Fruit fly (Drosophila melanogaster) whole organism, embryonic: ENCODE data around the gene CG2145.

Experiments
- Ada2b ChIP-seq: fragments of 200-800 bp; sonication (Bioruptor generic); IDR thresholded peaks from 2 replicates; pipeline ENCODE4 v1.3.6; 2022; ENCODE audit warnings: missing biosample characterization, missing genetic modification characterization
- Adf1 ChIP-seq: fragments of 200-800 bp; sonication (Bioruptor generic); IDR thresholded peaks from 2 replicates; pipeline ENCODE4 v1.3.6; 2022; ENCODE audit warnings: missing biosample characterization, missing genetic modification characterization
- B-H1 ChIP-seq: fragments of 200-800 bp; sonication (Bioruptor generic); IDR thresholded peaks from 3 replicates; pipeline ENCODE4 v1.3.6; 2022; ENCODE audit warnings: missing biosample characterization, missing genetic modification characterization
- CG10274 ChIP-seq: fragments of 200-800 bp; sonication (Bioruptor generic); optimal IDR thresholded peaks from 3 replicates; lab custom pipeline; 2017; ENCODE audit warnings: missing biosample characterization, mild to moderate bottlenecking, missing genetic modification characterization
- CG10462 ChIP-seq: fragments of 200-800 bp; sonication (Bioruptor generic); optimal IDR thresholded peaks from 2 replicates; lab custom pipeline; 2016; ENCODE audit warnings: missing biosample characterization, missing genetic modification characterization
- CG11093 ChIP-seq: fragments of 200-800 bp; sonication (Bioruptor generic); IDR thresholded peaks from 3 replicates; pipeline ENCODE4 v1.3.6; 2022; ENCODE audit warnings: missing biosample characterization, missing genetic modification characterization
- CG12299 ChIP-seq: fragments of 200-800 bp; sonication (Bioruptor generic); optimal IDR thresholded peaks from 2 replicates; lab custom pipeline; 2018; ENCODE audit warnings: missing biosample characterization, mild to moderate bottlenecking, missing genetic modification characterization
- CG12769 ChIP-seq: fragments of 200-800 bp; sonication (Bioruptor generic); optimal IDR thresholded peaks from 2 replicates; lab custom pipeline; 2019; ENCODE audit warnings: missing biosample characterization, mild to moderate bottlenecking, missing genetic modification characterization, moderate library complexity
- CG1602 ChIP-seq: fragments of 200-800 bp; sonication (Bioruptor generic); optimal IDR thresholded peaks from 3 replicates; lab custom pipeline; 2016; ENCODE audit warnings: missing biosample characterization, missing genetic modification characterization
- CG16813 ChIP-seq: fragments of 200-800 bp; sonication (Bioruptor generic); IDR thresholded peaks from 3 replicates; pipeline ENCODE4 v1.3.6; 2022; ENCODE audit warnings: missing biosample characterization, missing genetic modification characterization; ENCODE audit not compliant: partially characterized antibody
- CG17802 ChIP-seq: fragments of 200-800 bp; sonication (Bioruptor generic); optimal IDR thresholded peaks from 2 replicates; lab custom pipeline; 2018; ENCODE audit warnings: missing biosample characterization, mild to moderate bottlenecking, missing genetic modification characterization, moderate library complexity
- CG34224 ChIP-seq: fragments of 200-800 bp; sonication (Bioruptor generic); IDR thresholded peaks from 3 replicates; pipeline ENCODE4 v1.3.6; 2022; ENCODE audit warnings: missing biosample characterization, missing genetic modification characterization; ENCODE audit not compliant: partially characterized antibody
- CG34422 ChIP-seq: fragments of 200-800 bp; sonication (Bioruptor generic); IDR thresholded peaks from 3 replicates; pipeline ENCODE4 v1.3.6; 2022; ENCODE audit warnings: missing biosample characterization, missing genetic modification characterization
- CG3838 ChIP-seq: fragments of 200-800 bp; sonication (Bioruptor generic); optimal IDR thresholded peaks from 3 replicates; lab custom pipeline; 2016; ENCODE audit warnings: missing biosample characterization, missing genetic modification characterization
- CG4360 ChIP-seq: fragments of 200-800 bp; sonication (Bioruptor generic); IDR thresholded peaks from 2 replicates; pipeline ENCODE4 v1.3.6; 2022; ENCODE audit warnings: missing biosample characterization, missing genetic modification characterization
- CG6175 ChIP-seq: fragments of 200-800 bp; sonication (Bioruptor generic); IDR thresholded peaks from 3 replicates; pipeline ENCODE4 v1.3.6; 2022; ENCODE audit warnings: missing biosample characterization, missing genetic modification characterization
- CG6689 ChIP-seq: fragments of 200-800 bp; sonication (Bioruptor generic); IDR thresholded peaks from 2 replicates; pipeline ENCODE4 v1.3.6; 2022; ENCODE audit warnings: missing biosample characterization, missing genetic modification characterization
- CG7357 ChIP-seq: fragments of 200-800 bp; sonication (Bioruptor generic); IDR thresholded peaks from 3 replicates; pipeline ENCODE4 v1.3.6; 2022; ENCODE audit warnings: missing biosample characterization, missing genetic modification characterization
- CG8359 ChIP-seq: fragments of 200-800 bp; sonication (Bioruptor generic); optimal IDR thresholded peaks from 2 replicates; lab custom pipeline; 2017; ENCODE audit warnings: missing biosample characterization, mild to moderate bottlenecking, missing genetic modification characterization, borderline replicate concordance
- Deaf1 ChIP-seq: fragments of 200-800 bp; optimal IDR thresholded peaks from 3 replicates; lab custom pipeline; 2019; ENCODE audit warnings: missing biosample characterization, mild to moderate bottlenecking, missing genetic modification characterization, moderate library complexity
- E2f1 ChIP-seq: fragments of 200-800 bp; sonication (Bioruptor generic); IDR thresholded peaks from 2 replicates; pipeline ENCODE4 v1.3.6; 2022; ENCODE audit warnings: missing biosample characterization, missing genetic modification characterization
- Eip74EF ChIP-seq, 2 experiments: fragments of 200-800 bp in 1 of 2; fragments of >200 bp in 1 of 2; sonication (Bioruptor generic) in 1 of 2; optimal IDR thresholded peaks; 2 replicates each; lab custom pipeline; 2017 to 2019; ENCODE audit warnings: missing biosample characterization in 2 of 2, missing genetic modification characterization in 2 of 2, mild to moderate bottlenecking in 1 of 2, moderate library complexity in 1 of 2
- Fer2 ChIP-seq: fragments of 200-800 bp; sonication (Bioruptor generic); optimal IDR thresholded peaks from 2 replicates; lab custom pipeline; 2018; ENCODE audit warnings: missing biosample characterization, mild to moderate bottlenecking, missing genetic modification characterization, moderate library complexity
- NFAT ChIP-seq: fragments of 200-800 bp; sonication (Bioruptor generic); IDR thresholded peaks from 2 replicates; pipeline ENCODE4 v1.3.6; 2022; ENCODE audit warnings: missing biosample characterization, missing genetic modification characterization
- Rfx ChIP-seq: fragments of 200-800 bp; sonication (Bioruptor generic); IDR thresholded peaks from 2 replicates; pipeline ENCODE4 v1.3.6; 2022; ENCODE audit warnings: missing biosample characterization, missing genetic modification characterization
- Scr ChIP-seq: fragments of 200-800 bp; sonication (Bioruptor generic); IDR thresholded peaks from 2 replicates; pipeline ENCODE4 v1.3.6; 2022; ENCODE audit warnings: missing biosample characterization, missing genetic modification characterization; ENCODE audit not compliant: partially characterized antibody
- TFAM ChIP-seq: fragments of 200-800 bp; sonication (Bioruptor generic); optimal IDR thresholded peaks from 2 replicates; lab custom pipeline; 2017; ENCODE audit warnings: missing biosample characterization, missing genetic modification characterization, inconsistent platforms
- abd-A ChIP-seq: fragments of 200-800 bp; sonication (Bioruptor generic); optimal IDR thresholded peaks from 3 replicates; lab custom pipeline; 2019; ENCODE audit warnings: missing biosample characterization, mild to moderate bottlenecking, missing genetic modification characterization, moderate library complexity
- ash1 ChIP-seq: fragments of 200-800 bp; sonication (Bioruptor generic); optimal IDR thresholded peaks from 2 replicates; lab custom pipeline; 2018; ENCODE audit warnings: missing biosample characterization, mild to moderate bottlenecking, missing genetic modification characterization
- ato ChIP-seq: fragments of 200-800 bp; sonication (Bioruptor generic); IDR thresholded peaks from 2 replicates; pipeline ENCODE4 v1.3.6; 2022; ENCODE audit warnings: missing biosample characterization, missing genetic modification characterization; ENCODE audit not compliant: partially characterized antibody
- bowl ChIP-seq: fragments of 200-800 bp; sonication (Bioruptor generic); IDR thresholded peaks from 2 replicates; pipeline ENCODE4 v1.3.6; 2022; ENCODE audit warnings: missing biosample characterization, missing genetic modification characterization
- bsh ChIP-seq, 2 experiments: fragments of 200-800 bp; sonication (Bioruptor generic); optimal IDR thresholded peaks; 2 replicates each; lab custom pipeline; 2017 to 2018; ENCODE audit warnings: mild to moderate bottlenecking in 2 of 2, missing biosample characterization in 2 of 2, missing genetic modification characterization in 2 of 2, moderate library complexity in 1 of 2
- cg ChIP-seq: fragments of 200-800 bp; sonication (Bioruptor generic); optimal IDR thresholded peaks from 3 replicates; lab custom pipeline; 2019; ENCODE audit warnings: missing biosample characterization, mild to moderate bottlenecking, missing genetic modification characterization, moderate library complexity
- ci ChIP-seq: fragments of 200-800 bp; sonication (Bioruptor generic); IDR thresholded peaks from 3 replicates; pipeline ENCODE4 v1.3.6; 2022; ENCODE audit warnings: missing biosample characterization, missing genetic modification characterization
- crc ChIP-seq: fragments of 200-800 bp; sonication (Bioruptor generic); optimal IDR thresholded peaks from 2 replicates; lab custom pipeline; 2016; ENCODE audit warnings: missing biosample characterization, missing genetic modification characterization
- ems ChIP-seq: fragments of 200-800 bp; sonication (Bioruptor generic); optimal IDR thresholded peaks from 3 replicates; lab custom pipeline; 2016; ENCODE audit warnings: missing biosample characterization, missing genetic modification characterization
- gcm ChIP-seq: fragments of 200-800 bp; sonication (Bioruptor generic); optimal IDR thresholded peaks from 2 replicates; lab custom pipeline; 2019; ENCODE audit warnings: missing biosample characterization, mild to moderate bottlenecking, missing genetic modification characterization, moderate library complexity
- insv ChIP-seq, 2 experiments: fragments of 200-800 bp; sonication (Bioruptor generic); optimal IDR thresholded peaks; 3 replicates each; lab custom pipeline; 2016 to 2018; ENCODE audit warnings: missing biosample characterization in 2 of 2, missing genetic modification characterization in 2 of 2
- jumu ChIP-seq: fragments of 200-800 bp; sonication (Bioruptor generic); optimal IDR thresholded peaks from 3 replicates; lab custom pipeline; 2016; ENCODE audit warnings: missing biosample characterization, missing genetic modification characterization
- kay ChIP-seq: fragments of 200-800 bp; sonication (Bioruptor generic); optimal IDR thresholded peaks from 2 replicates; lab custom pipeline; 2016; ENCODE audit warnings: missing biosample characterization, missing genetic modification characterization
- mirr ChIP-seq: fragments of 200-800 bp; sonication (Bioruptor generic); optimal IDR thresholded peaks from 3 replicates; lab custom pipeline; 2018; ENCODE audit warnings: missing biosample characterization, mild to moderate bottlenecking, missing genetic modification characterization
- pb ChIP-seq: fragments of 200-800 bp; sonication (Bioruptor generic); optimal IDR thresholded peaks from 3 replicates; lab custom pipeline; 2016; ENCODE audit warnings: missing biosample characterization, missing genetic modification characterization
- prd ChIP-seq, 3 experiments: fragments of >200 bp in 2 of 3; fragments of 200-800 bp in 1 of 3; sonication (Bioruptor generic) in 1 of 3; optimal IDR thresholded peaks in 2 of 3; IDR thresholded peaks in 1 of 3; 2 replicates in 2 of 3; 3 replicates in 1 of 3; pipeline versions ENCODE4 v1.3.6 to Lab custom; 2017 to 2022; ENCODE audit warnings: missing biosample characterization in 1 of 3, missing genetic modification characterization in 1 of 3
- pros ChIP-seq: fragments of 200-800 bp; sonication (Bioruptor generic); optimal IDR thresholded peaks from 3 replicates; lab custom pipeline; 2019; ENCODE audit warnings: missing biosample characterization, mild to moderate bottlenecking, missing genetic modification characterization, moderate library complexity
- sc ChIP-seq, 3 experiments: fragments of >200 bp in 2 of 3; fragments of 200-800 bp in 1 of 3; sonication (Bioruptor generic) in 1 of 3; optimal IDR thresholded peaks; 2 replicates in 2 of 3; 3 replicates in 1 of 3; lab custom pipeline; 2017; ENCODE audit warnings: mild to moderate bottlenecking in 1 of 3, missing biosample characterization in 1 of 3, missing genetic modification characterization in 1 of 3, missing genetic modification reagents in 1 of 3
- scrt ChIP-seq: fragments of 200-800 bp; sonication (Bioruptor generic); optimal IDR thresholded peaks from 2 replicates; lab custom pipeline; 2018; ENCODE audit warnings: missing biosample characterization, mild to moderate bottlenecking, missing genetic modification characterization, moderate library complexity
- sna ChIP-seq: fragments of 200-800 bp; sonication (Bioruptor generic); IDR thresholded peaks from 2 replicates; pipeline ENCODE4 v1.3.6; 2022; ENCODE audit warnings: missing biosample characterization, missing genetic modification characterization; ENCODE audit not compliant: partially characterized antibody
- tup ChIP-seq: fragments of 200-800 bp; sonication (Bioruptor generic); optimal IDR thresholded peaks from 2 replicates; lab custom pipeline; 2016; ENCODE audit warnings: missing biosample characterization, mild to moderate bottlenecking, missing genetic modification characterization, moderate library complexity

CG2145 gene

dm6 chrX:10936599-10936998, 9.4 kb downstream of the CG2145 start (continued):
- TF ChIP-seq Ada2b: peak; percentile 86
- TF ChIP-seq CG34422 (GFP tag; lab: Robert Waterston, UW): peak; percentile 77
- peak; percentile 67 for TF ChIP-seq CG1602
- TF ChIP-seq crc (GFP tag; lab: Kevin White, UChicago): peak; percentile 72
- peak; percentile 85 for TF ChIP-seq CG6689 (GFP tag; lab: Robert Waterston, UW)
- TF ChIP-seq CG4360 (GFP tag; lab: Robert Waterston, UW): 0 out of 2 replicates have a peak, but pooled peaks have one; percentile 36
- peak; percentile 94 for TF ChIP-seq ci
- peak; percentile 66 for TF ChIP-seq mirr
- peak; percentile 82 for TF ChIP-seq kay
- TF ChIP-seq insv (GFP tag; optimal IDR thresholded peaks at IDR 0.05; lab: Kevin White, UChicago): peak in 1 of 2 experiments; percentile 17
- TF ChIP-seq jumu (GFP tag; lab: Kevin White, UChicago): peak; percentile 73
- no peak for TF ChIP-seq ash1 (GFP tag; lab: Kevin White, UChicago)
- peak in 1 of 2 experiments; percentile 89 for TF ChIP-seq bsh (GFP tag; optimal IDR thresholded peaks at IDR 0.05; lab: Kevin White, UChicago)
- no peak for TF ChIP-seq prd (optimal IDR thresholded peaks at IDR 0.05; lab: Kevin White, UChicago)
- peak; percentile 84 for TF ChIP-seq prd (GFP tag; IDR thresholded peaks at IDR 0.05; lab: Robert Waterston, UW)
- TF ChIP-seq pros (GFP tag; lab: Kevin White, UChicago): no peak
- peak; percentile 51 for TF ChIP-seq CG17802
- no peak for TF ChIP-seq CG16813
- peak; percentile 36 for TF ChIP-seq CG10274 (GFP tag; lab: Kevin White, UChicago)
- peak; percentile 26 for TF ChIP-seq tup (GFP tag; lab: Kevin White, UChicago)
- peak; percentile 77 for TF ChIP-seq scrt
- no peak for TF ChIP-seq sna (GFP tag; lab: Robert Waterston, UW)
- TF ChIP-seq CG10462 (GFP tag; lab: Kevin White, UChicago): peak; percentile 67
- TF ChIP-seq E2f1 (GFP tag; lab: Robert Waterston, UW): peak; percentile 81
- TF ChIP-seq Rfx (GFP tag; lab: Robert Waterston, UW): peak; percentile 88
- TF ChIP-seq abd-A (tag; lab: Kevin White, UChicago): peak; percentile 63
- no peak for TF ChIP-seq TFAM (GFP tag; lab: Kevin White, UChicago)
- TF ChIP-seq Eip74EF (GFP tag; optimal IDR thresholded peaks at IDR 0.05; lab: Kevin White, UChicago): peak in 1 of 2 experiments; percentile 80
- TF ChIP-seq CG7357 (GFP tag; lab: Robert Waterston, UW): peak; percentile 70
- no peak for TF ChIP-seq sc (optimal IDR thresholded peaks at IDR 0.05; lab: Kevin White, UChicago)
- TF ChIP-seq sc (GFP tag; optimal IDR thresholded peaks at IDR 0.05; lab: Kevin White, UChicago): peak; percentile 16
- TF ChIP-seq pb (GFP tag; lab: Kevin White, UChicago): peak; percentile 66
- peak; percentile 86 for TF ChIP-seq CG6175
- TF ChIP-seq ato: no peak
- TF ChIP-seq Fer2 (tag; lab: Kevin White, UChicago): peak; percentile 77
- no peak for TF ChIP-seq Scr (GFP tag; lab: Robert Waterston, UW)
- TF ChIP-seq cg (GFP tag; lab: Kevin White, UChicago): no peak
- TF ChIP-seq CG11093 (GFP tag; lab: Robert Waterston, UW): peak; percentile 76; the same call in 1 of the 3 replicates
- TF ChIP-seq Deaf1 (tag; lab: Kevin White, UChicago): peak; percentile 61
- TF ChIP-seq CG12769 (tag; lab: Kevin White, UChicago): peak; percentile 93
- TF ChIP-seq B-H1 (GFP tag; lab: Robert Waterston, UW): peak; percentile 76
- no peak for TF ChIP-seq CG34224 (GFP tag; lab: Robert Waterston, UW)
- TF ChIP-seq ems (GFP tag; lab: Kevin White, UChicago): peak; percentile 72
- TF ChIP-seq bowl (GFP tag; lab: Robert Waterston, UW): peak; percentile 76
- TF ChIP-seq CG12299 (tag; lab: Kevin White, UChicago): peak; percentile 63
- TF ChIP-seq gcm (GFP tag; lab: Kevin White, UChicago): peak; percentile 81
- peak; percentile 18 for TF ChIP-seq CG3838 (GFP tag; lab: Kevin White, UChicago)
- TF ChIP-seq Adf1: peak; percentile 30; the same call in 1 of the 2 replicates
- peak; percentile 42 for TF ChIP-seq CG8359 (GFP tag; lab: Kevin White, UChicago)
- TF ChIP-seq NFAT: peak; percentile 68; the same call in 1 of the 2 replicates
